Fruit fly (Drosophila melanogaster) whole organism, pupa: Measurements from ENCODE around the gene Nf-YC.
A peak's percentile ranks its signal among the peaks of the same experiment; 100 is the strongest.

Source experiments
- CG14655 ChIP-seq: fragments of 200-800 bp; sonication (Bioruptor generic); optimal IDR thresholded peaks from 3 replicates; lab custom pipeline; 2017; ENCODE audit warnings: mild to moderate bottlenecking, missing biosample characterization, missing genetic modification reagents, missing genetic modification characterization
- CG15710 ChIP-seq: fragments of 200-800 bp; sonication (Bioruptor generic); optimal IDR thresholded peaks from 2 replicates; lab custom pipeline; 2018; ENCODE audit warnings: missing biosample characterization, mild to moderate bottlenecking, missing genetic modification characterization, moderate library complexity
- CG4496 ChIP-seq: fragments of 200-800 bp; sonication (Bioruptor generic); IDR thresholded peaks from 3 replicates; pipeline ENCODE4 v1.3.6; 2022; ENCODE audit warnings: missing biosample characterization, missing genetic modification characterization
- CG8159 ChIP-seq: fragments of 200-800 bp; sonication (Bioruptor generic); optimal IDR thresholded peaks from 3 replicates; lab custom pipeline; 2018; ENCODE audit warnings: missing biosample characterization, mild to moderate bottlenecking, missing genetic modification characterization, moderate library complexity
- Snoo ChIP-seq: fragments of 200-800 bp; sonication (Bioruptor generic); optimal IDR thresholded peaks from 3 replicates; lab custom pipeline; 2017; ENCODE audit warnings: missing biosample characterization, mild to moderate bottlenecking, missing genetic modification characterization, inconsistent platforms

DNA sequence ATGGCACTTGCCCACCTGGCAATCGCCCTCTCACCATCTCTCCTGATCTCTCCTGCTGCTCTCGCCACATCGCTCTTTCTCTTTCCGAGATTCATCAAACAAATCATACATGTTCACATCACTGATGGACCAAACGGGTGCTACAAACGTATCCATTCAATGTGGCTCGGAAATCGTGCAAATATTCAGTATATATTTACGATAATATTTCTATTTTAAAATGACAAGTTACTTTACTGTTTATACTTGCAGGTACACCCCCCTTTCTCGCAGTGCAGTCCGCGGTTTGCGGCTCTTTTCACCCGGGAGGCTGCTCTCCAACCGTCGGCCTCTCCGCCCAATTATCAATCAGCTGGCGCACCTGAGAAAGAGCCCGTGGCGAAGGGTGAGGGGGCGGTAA lies 29.2 kb downstream of the Nf-YC start:
- no peak for TF ChIP-seq CG14655
- TF ChIP-seq Snoo (tag; lab: Kevin White, UChicago) = peak; percentile 56
- peak; percentile 93 for TF ChIP-seq CG4496 (GFP tag; lab: Robert Waterston, UW)
- TF ChIP-seq CG15710 (tag; lab: Kevin White, UChicago) = peak; percentile 29
- TF ChIP-seq CG8159 (tag; lab: Kevin White, UChicago) = peak; percentile 37
